Worm (Caenorhabditis elegans) whole organism, young adult: ENCODE measurements around the gene chch-3.

ENCODE experiments used
- B0035.1 ChIP-seq: sonication (generic microtip); optimal IDR thresholded peaks from 2 replicates; lab custom pipeline; 2016; ENCODE audit warnings: missing genetic modification characterization, mild to moderate bottlenecking, missing compliant biosample characterization, missing genotype, missing genetic modification reagents
- F10E7.11 ChIP-seq: sonication (generic microtip); optimal IDR thresholded peaks from 2 replicates; lab custom pipeline; 2017; ENCODE audit warnings: mild to moderate bottlenecking, missing genetic modification characterization, moderate library complexity, missing compliant biosample characterization
- F49E8.2 ChIP-seq: sonication (generic microtip); optimal IDR thresholded peaks from 3 replicates; lab custom pipeline; 2017; ENCODE audit warnings: missing genetic modification characterization, mild to moderate bottlenecking, missing compliant biosample characterization, antibody characterized with exemption, moderate library complexity; ENCODE audit not compliant: insufficient read depth
- K12H6.12 ChIP-seq: fragments of 200-800 bp; sonication (Bioruptor generic); optimal IDR thresholded peaks from 2 replicates; lab custom pipeline; 2018; ENCODE audit warnings: mild to moderate bottlenecking, missing genetic modification characterization, missing compliant biosample characterization
- T07F8.4 ChIP-seq: sonication (generic microtip); optimal IDR thresholded peaks from 2 replicates; lab custom pipeline; 2016; ENCODE audit warnings: mild to moderate bottlenecking, missing genetic modification characterization, moderate library complexity, missing compliant biosample characterization
- Y53F4B.3 ChIP-seq: fragments of 200-800 bp; sonication (Bioruptor generic); IDR thresholded peaks from 2 replicates; pipeline ENCODE4 v1.3.6; 2022; ENCODE audit warnings: missing genetic modification reagents, missing genetic modification characterization, missing compliant biosample characterization
- Y56A3A.18 ChIP-seq: fragments of 200-800 bp; sonication (Bioruptor generic); IDR thresholded peaks from 2 replicates; pipeline ENCODE4 v1.3.6; 2022; ENCODE audit warnings: missing genetic modification reagents, missing genetic modification characterization, missing compliant biosample characterization
- Y95B8A.8 ChIP-seq: fragments of 200-800 bp; sonication (Bioruptor generic); IDR thresholded peaks from 2 replicates; pipeline ENCODE4 v1.3.6; 2022; ENCODE audit warnings: missing genetic modification reagents, missing genetic modification characterization, missing compliant biosample characterization
- attf-3 ChIP-seq: fragments of 200-800 bp; sonication (Bioruptor generic); conservative IDR thresholded peaks from 2 replicates; pipeline ENCODE4 v1.3.6; 2022; ENCODE audit warnings: missing genetic modification reagents, missing genetic modification characterization, missing compliant biosample characterization
- attf-5 ChIP-seq: fragments of 200-800 bp; sonication (Bioruptor generic); optimal IDR thresholded peaks from 2 replicates; lab custom pipeline; 2018; ENCODE audit warnings: mild to moderate bottlenecking, missing genetic modification characterization, missing compliant biosample characterization
- attf-6 ChIP-seq: fragments of 200-800 bp; sonication (Bioruptor generic); IDR thresholded peaks from 2 replicates; pipeline ENCODE4 v1.3.6; 2022; ENCODE audit warnings: missing genetic modification reagents, missing genetic modification characterization, missing compliant biosample characterization
- die-1 ChIP-seq: sonication (generic microtip); optimal IDR thresholded peaks from 2 replicates; lab custom pipeline; 2016; ENCODE audit warnings: missing genotype, mild to moderate bottlenecking, missing genetic modification characterization, missing compliant biosample characterization
- dox-1 ChIP-seq: fragments of 200-800 bp; sonication (Bioruptor generic); IDR thresholded peaks from 2 replicates; pipeline ENCODE4 v1.3.6; 2022; ENCODE audit warnings: missing genetic modification reagents, missing genetic modification characterization, missing compliant biosample characterization
- dpl-1 ChIP-seq: fragments of 150-350 bp; optimal IDR thresholded peaks from 2 replicates; lab custom pipeline; 2014; ENCODE audit warnings: missing biosample characterization, missing genetic modification reagents, missing genetic modification characterization
- egl-44 ChIP-seq: fragments of 200-800 bp; sonication (Bioruptor generic); IDR thresholded peaks from 2 replicates; pipeline ENCODE4 v1.3.6; 2022; ENCODE audit warnings: missing genetic modification reagents, missing genetic modification characterization, missing compliant biosample characterization
- egrh-3 ChIP-seq: fragments of 200-800 bp; sonication (Bioruptor generic); IDR thresholded peaks from 2 replicates; pipeline ENCODE4 v1.3.6; 2022; ENCODE audit warnings: missing genetic modification reagents, missing genetic modification characterization, missing compliant biosample characterization
- fkh-3 ChIP-seq: sonication (generic microtip); optimal IDR thresholded peaks from 2 replicates; lab custom pipeline; 2016; ENCODE audit warnings: mild to moderate bottlenecking, missing genetic modification characterization, missing compliant biosample characterization
- gei-17 ChIP-seq: fragments of 200-800 bp; sonication (Bioruptor generic); optimal IDR thresholded peaks from 2 replicates; lab custom pipeline; 2018; ENCODE audit warnings: mild to moderate bottlenecking, missing genetic modification characterization, missing compliant biosample characterization
- hlh-26 ChIP-seq: fragments of 200-800 bp; sonication (Bioruptor generic); conservative IDR thresholded peaks from 2 replicates; pipeline ENCODE4 v1.3.6; 2022; ENCODE audit warnings: missing genetic modification reagents, missing genetic modification characterization, missing compliant biosample characterization
- hmg-1.2 ChIP-seq: fragments of 200-800 bp; sonication (Bioruptor generic); IDR thresholded peaks from 2 replicates; pipeline ENCODE4 v1.3.6; 2022; ENCODE audit warnings: missing genetic modification reagents, missing genetic modification characterization, missing compliant biosample characterization
- lag-1 ChIP-seq: fragments of 200-800 bp; sonication (Bioruptor generic); IDR thresholded peaks from 2 replicates; pipeline ENCODE4 v1.3.6; 2022; ENCODE audit warnings: missing genetic modification reagents, missing genetic modification characterization, missing compliant biosample characterization
- let-526 ChIP-seq: fragments of 200-800 bp; sonication (Bioruptor generic); IDR thresholded peaks from 2 replicates; pipeline ENCODE4 v1.3.6; 2022; ENCODE audit warnings: missing genetic modification reagents, missing genetic modification characterization, missing compliant biosample characterization
- lin-35 ChIP-seq, 3 experiments: fragments of 150-350 bp in 2 of 3; sonication (generic microtip) in 1 of 3; optimal IDR thresholded peaks; 2 replicates each; lab custom pipeline; 2014 to 2018; ENCODE audit warnings: missing biosample characterization in 3 of 3, missing genetic modification characterization in 3 of 3, missing genetic modification reagents in 3 of 3
- madf-8 ChIP-seq: fragments of 200-800 bp; sonication (Bioruptor generic); conservative IDR thresholded peaks from 2 replicates; pipeline ENCODE4 v1.3.6; 2022; ENCODE audit warnings: missing genetic modification reagents, missing genetic modification characterization, missing compliant biosample characterization
- mes-4 ChIP-seq: sonication (generic microtip); optimal IDR thresholded peaks from 2 replicates; lab custom pipeline; 2016; ENCODE audit warnings: missing genotype, missing genetic modification characterization, missing compliant biosample characterization
- mxl-1 ChIP-seq: sonication (generic microtip); optimal IDR thresholded peaks from 2 replicates; lab custom pipeline; 2016; ENCODE audit warnings: missing genetic modification characterization, missing compliant biosample characterization
- nfya-1 ChIP-seq: sonication (generic microtip); optimal IDR thresholded peaks from 2 replicates; lab custom pipeline; 2017; ENCODE audit warnings: antibody characterized with exemption, missing compliant biosample characterization, missing genetic modification characterization, borderline replicate concordance; ENCODE audit not compliant: insufficient read depth
- nhr-90 ChIP-seq: sonication (generic microtip); optimal IDR thresholded peaks from 2 replicates; lab custom pipeline; 2016; ENCODE audit warnings: missing genotype, mild to moderate bottlenecking, missing genetic modification characterization, missing compliant biosample characterization
- pha-4 ChIP-seq: fragments of 150-350 bp; sonication (generic microtip); optimal IDR thresholded peaks from 2 replicates; lab custom pipeline; 2014; ENCODE audit warnings: missing biosample characterization, missing genetic modification reagents, missing genetic modification characterization
- rpc-1 ChIP-seq, 2 experiments: fragments of 150-350 bp in 1 of 2; sonication (generic microtip) in 1 of 2; optimal IDR thresholded peaks; 2 replicates each; lab custom pipeline; 2014 to 2018; ENCODE audit warnings: missing biosample characterization in 1 of 2, missing genetic modification characterization in 1 of 2, missing genetic modification reagents in 1 of 2, missing genotype in 1 of 2
- sdz-38 ChIP-seq: sonication (generic microtip); optimal IDR thresholded peaks from 2 replicates; lab custom pipeline; 2016; ENCODE audit warnings: missing genotype, missing genetic modification characterization, missing compliant biosample characterization
- snpc-1.1 ChIP-seq: sonication (generic microtip); optimal IDR thresholded peaks from 2 replicates; lab custom pipeline; 2017; ENCODE audit warnings: missing genetic modification characterization, mild to moderate bottlenecking, missing compliant biosample characterization, antibody characterized with exemption, moderate library complexity, missing genotype, missing genetic modification reagents; ENCODE audit not compliant: insufficient read depth
- somi-1 ChIP-seq: fragments of 200-800 bp; sonication (Bioruptor generic); optimal IDR thresholded peaks from 2 replicates; lab custom pipeline; 2018; ENCODE audit warnings: mild to moderate bottlenecking, missing genetic modification characterization, missing compliant biosample characterization
- sptf-2 ChIP-seq: fragments of 200-800 bp; sonication (Bioruptor generic); optimal IDR thresholded peaks from 2 replicates; lab custom pipeline; 2018; ENCODE audit warnings: mild to moderate bottlenecking, missing genetic modification characterization, missing compliant biosample characterization
- zfh-2 ChIP-seq: fragments of 200-800 bp; sonication (Bioruptor generic); conservative IDR thresholded peaks from 2 replicates; pipeline ENCODE4 v1.3.6; 2022; ENCODE audit warnings: missing genetic modification reagents, missing genetic modification characterization, missing compliant biosample characterization
- zim-3 ChIP-seq: sonication (generic microtip); optimal IDR thresholded peaks from 2 replicates; lab custom pipeline; 2017; ENCODE audit warnings: mild to moderate bottlenecking, missing genetic modification characterization, moderate library complexity, missing compliant biosample characterization
- ztf-18 ChIP-seq: sonication (generic microtip); optimal IDR thresholded peaks from 2 replicates; lab custom pipeline; 2016; ENCODE audit warnings: missing genotype, mild to moderate bottlenecking, missing genetic modification characterization, missing compliant biosample characterization
- ztf-28 ChIP-seq: fragments of 200-800 bp; sonication (Bioruptor generic); IDR thresholded peaks from 2 replicates; pipeline ENCODE4 v1.3.6; 2022; ENCODE audit warnings: missing genetic modification reagents, missing genetic modification characterization, missing compliant biosample characterization

chch-3 gene

ce11 chrII:9416381-9417276, at the start of gene chch-3, which contains the start of gene gss-1 (continued):
- TF ChIP-seq nfya-1 (tag; lab: Kevin White, UChicago) = no peak
- no peak for TF ChIP-seq attf-6 (GFP tag; lab: Robert Waterston, UW)
- TF ChIP-seq dox-1 = peak; percentile 53
- peak; percentile 33; the same call in 1 of the 2 replicates for TF ChIP-seq hmg-1.2 (GFP tag; lab: Robert Waterston, UW)
- TF ChIP-seq attf-5 (GFP tag; lab: Kevin White, UChicago) = peak; percentile 32
- no peak for TF ChIP-seq F10E7.11 (tag; lab: Kevin White, UChicago)
- TF ChIP-seq B0035.1 = no peak
- peak; percentile 93 for TF ChIP-seq ztf-18
- no peak for TF ChIP-seq nhr-90 (tag; lab: Kevin White, UChicago)
- no peak for TF ChIP-seq madf-8 (GFP tag; lab: Robert Waterston, UW)
- no peak for TF ChIP-seq somi-1
- TF ChIP-seq sptf-2 = no peak
- no peak for TF ChIP-seq gei-17
- TF ChIP-seq rpc-1 (optimal IDR thresholded peaks at IDR 0.05; lab: Kevin White, UChicago) = no peak
- no peak for TF ChIP-seq rpc-1 (tag; optimal IDR thresholded peaks at IDR 0.05; lab: Kevin White, UChicago)
- no peak for TF ChIP-seq F49E8.2 (tag; lab: Kevin White, UChicago)
- no peak for TF ChIP-seq egl-44 (GFP tag; lab: Robert Waterston, UW)
- TF ChIP-seq lin-35 (GFP tag; optimal IDR thresholded peaks at IDR 0.05; lab: Kevin White, UChicago) = peak in 1 of 3 experiments; percentile 36
- TF ChIP-seq attf-3 (GFP tag; lab: Robert Waterston, UW) = no peak

- TF ChIP-seq hlh-26 (GFP tag; lab: Robert Waterston, UW) = no peak
- no peak for TF ChIP-seq snpc-1.1 (tag; lab: Kevin White, UChicago)
- TF ChIP-seq lag-1 (GFP tag; lab: Robert Waterston, UW) = no peak
- no peak for TF ChIP-seq let-526
- no peak for TF ChIP-seq Y53F4B.3 (GFP tag; lab: Robert Waterston, UW)
- no peak for TF ChIP-seq mes-4
- no peak for TF ChIP-seq Y56A3A.18
- TF ChIP-seq K12H6.12 (tag; lab: Kevin White, UChicago) = no peak
- TF ChIP-seq zfh-2 (GFP tag; lab: Robert Waterston, UW) = no peak
- TF ChIP-seq egrh-3 (GFP tag; lab: Robert Waterston, UW) = no peak
- no peak for TF ChIP-seq zim-3 (tag; lab: Kevin White, UChicago)
- TF ChIP-seq Y95B8A.8 (GFP tag; lab: Robert Waterston, UW) = no peak
- no peak for TF ChIP-seq sdz-38 (tag; lab: Kevin White, UChicago)
- no peak for TF ChIP-seq ztf-28 (GFP tag; lab: Robert Waterston, UW)
Measured at ce11 chrII:9369394-9369793, 47.4 kb upstream of the chch-3 start.

- TF ChIP-seq T07F8.4 (no peak), pha-4 (tag; lab: Kevin White, UChicago) (no peak), mxl-1 (tag; lab: Kevin White, UChicago) (no peak), attf-3 (GFP tag; lab: Robert Waterston, UW) (no peak), dpl-1 (GFP tag; lab: Kevin White, UChicago) (no peak), die-1 (tag; lab: Kevin White, UChicago) (no peak), fkh-3 (no peak), dox-1 (no peak)
- TF ChIP-seq, all 124 proteins: peak for 0
Measured at ce11 chrII:9372393-9372792, 44.4 kb upstream of the chch-3 start, which contains the start of gene C06C3.3. TSS of gene C06C3.3 (minus strand) at chrII:9372493.
